Worm (Caenorhabditis elegans) whole organism, L4 larva: Measurements from ENCODE around the gene irk-2.

Experiments used
- D1046.2 ChIP-seq: fragments of 200-800 bp; sonication (Bioruptor generic); IDR thresholded peaks from 2 replicates; pipeline ENCODE4 v1.3.6; 2022; ENCODE audit warnings: missing genetic modification characterization, missing compliant biosample characterization
- F26F4.8 ChIP-seq: fragments of 200-800 bp; sonication (Bioruptor generic); conservative IDR thresholded peaks from 2 replicates; pipeline ENCODE4 v1.3.6; 2022; ENCODE audit warnings: missing genetic modification characterization, missing compliant biosample characterization
- F37D6.2 ChIP-seq: sonication (generic microtip); optimal IDR thresholded peaks from 2 replicates; lab custom pipeline; 2016; ENCODE audit warnings: mild to moderate bottlenecking, missing genetic modification characterization, missing compliant biosample characterization
- F49E8.2 ChIP-seq: sonication (generic microtip); optimal IDR thresholded peaks from 2 replicates; lab custom pipeline; 2016; ENCODE audit warnings: missing compliant biosample characterization, mild to moderate bottlenecking, missing genetic modification characterization, borderline replicate concordance
- Y48G9A.11 ChIP-seq: fragments of 200-800 bp; sonication (Bioruptor generic); IDR thresholded peaks from 2 replicates; pipeline ENCODE4 v1.3.6; 2022; ENCODE audit warnings: missing genetic modification reagents, missing genetic modification characterization, missing compliant biosample characterization
- aha-1 ChIP-seq: fragments of 150-350 bp; peaks from one replicate; lab custom pipeline; 2014; ENCODE audit warnings: missing biosample characterization, missing genetic modification characterization
- ama-1 ChIP-seq: fragments of 150-350 bp; optimal IDR thresholded peaks from 2 replicates; lab custom pipeline; 2014; ENCODE audit warnings: inconsistent platforms, mixed read lengths
- ceh-20 ChIP-seq: fragments of 200-800 bp; sonication (Bioruptor generic); IDR thresholded peaks from 2 replicates; pipeline ENCODE4 v1.3.6; 2022; ENCODE audit warnings: missing genetic modification reagents, missing genetic modification characterization, missing compliant biosample characterization
- ceh-62 ChIP-seq: sonication (generic microtip); optimal IDR thresholded peaks from 2 replicates; lab custom pipeline; 2017; ENCODE audit warnings: missing biosample characterization, missing genetic modification characterization
- ceh-82 ChIP-seq: sonication (generic microtip); optimal IDR thresholded peaks from 2 replicates; lab custom pipeline; 2017; ENCODE audit warnings: missing biosample characterization, missing genetic modification characterization
- cey-2 ChIP-seq: sonication (generic microtip); optimal IDR thresholded peaks from 3 replicates; lab custom pipeline; 2017; ENCODE audit warnings: missing genetic modification characterization, mild to moderate bottlenecking, missing compliant biosample characterization, antibody characterized with exemption, borderline replicate concordance; ENCODE audit not compliant: insufficient read depth
- ctbp-1 ChIP-seq: fragments of 200-800 bp; sonication (Bioruptor generic); IDR thresholded peaks from 2 replicates; pipeline ENCODE4 v1.3.6; 2022; ENCODE audit warnings: missing genetic modification reagents, missing genetic modification characterization, missing compliant biosample characterization
- daf-16 ChIP-seq, 3 experiments: sonication (generic microtip); optimal IDR thresholded peaks; 2 replicates each; lab custom pipeline; 2016 to 2017; ENCODE audit warnings: missing genetic modification characterization in 3 of 3, missing genetic modification reagents in 3 of 3, mild to moderate bottlenecking in 2 of 3, missing compliant biosample characterization in 2 of 3, missing biosample characterization in 1 of 3, moderate library complexity in 1 of 3
- daf-8 ChIP-seq: fragments of 200-800 bp; sonication (Bioruptor generic); IDR thresholded peaks from 2 replicates; pipeline ENCODE4 v1.3.6; 2022; ENCODE audit warnings: missing genetic modification characterization, missing compliant biosample characterization
- dmd-6 ChIP-seq: fragments of 200-800 bp; sonication (Bioruptor generic); IDR thresholded peaks from 2 replicates; pipeline ENCODE4 v1.3.6; 2022; ENCODE audit warnings: missing genetic modification reagents, missing genetic modification characterization, missing compliant biosample characterization
- dmd-8 ChIP-seq: fragments of 200-800 bp; sonication (Bioruptor generic); IDR thresholded peaks from 2 replicates; pipeline ENCODE4 v1.3.6; 2022; ENCODE audit warnings: missing genetic modification characterization, missing compliant biosample characterization
- duxl-1 ChIP-seq: sonication (generic microtip); optimal IDR thresholded peaks from 2 replicates; lab custom pipeline; 2016; ENCODE audit warnings: mild to moderate bottlenecking, missing genetic modification characterization, moderate library complexity, missing compliant biosample characterization; ENCODE audit not compliant: poor library complexity
- dve-1 ChIP-seq: sonication (generic microtip); optimal IDR thresholded peaks from 2 replicates; lab custom pipeline; 2017; ENCODE audit warnings: antibody characterized with exemption, mild to moderate bottlenecking, missing genetic modification characterization, missing compliant biosample characterization; ENCODE audit not compliant: insufficient read depth
- hmg-1.1 ChIP-seq: fragments of 200-800 bp; sonication (Bioruptor generic); IDR thresholded peaks from 2 replicates; pipeline ENCODE4 v1.3.6; 2022; ENCODE audit warnings: missing genetic modification reagents, missing genetic modification characterization, missing compliant biosample characterization
- jun-1 ChIP-seq: fragments of 150-350 bp; optimal IDR thresholded peaks from 2 replicates; lab custom pipeline; 2014; ENCODE audit warnings: missing biosample characterization, missing genetic modification reagents, missing genetic modification characterization
- lin-13 ChIP-seq: fragments of 150-350 bp; optimal IDR thresholded peaks from 2 replicates; lab custom pipeline; 2014; ENCODE audit warnings: missing biosample characterization, missing genetic modification reagents, missing genetic modification characterization
- lin-38 ChIP-seq: fragments of 200-800 bp; sonication (Bioruptor generic); IDR thresholded peaks from 2 replicates; pipeline ENCODE4 v1.3.6; 2022; ENCODE audit warnings: missing genetic modification reagents, missing genetic modification characterization, missing compliant biosample characterization
- lin-39 ChIP-seq: fragments of 150-350 bp; optimal IDR thresholded peaks from 2 replicates; lab custom pipeline; 2014; ENCODE audit warnings: missing biosample characterization, missing genetic modification reagents, missing genetic modification characterization
- mep-1 ChIP-seq: fragments of 150-350 bp; sonication (generic microtip); optimal IDR thresholded peaks from 3 replicates; lab custom pipeline; 2014; ENCODE audit warnings: missing biosample characterization, missing genetic modification characterization
- mxl-3 ChIP-seq: fragments of 200-800 bp; sonication (Bioruptor generic); optimal IDR thresholded peaks from 2 replicates; lab custom pipeline; 2018; ENCODE audit warnings: mild to moderate bottlenecking, missing genetic modification characterization, missing compliant biosample characterization
- pqm-1 ChIP-seq: sonication (generic microtip); optimal IDR thresholded peaks from 2 replicates; lab custom pipeline; 2017; ENCODE audit warnings: missing biosample characterization, missing genetic modification characterization
- rbr-2 ChIP-seq: sonication (generic microtip); optimal IDR thresholded peaks from 2 replicates; lab custom pipeline; 2016; ENCODE audit warnings: missing genotype, missing genetic modification characterization, missing compliant biosample characterization
- skn-1 ChIP-seq: fragments of 150-350 bp; optimal IDR thresholded peaks from 2 replicates; lab custom pipeline; 2014; ENCODE audit warnings: missing biosample characterization, missing genetic modification characterization
- snpc-4 ChIP-seq: fragments of 150-350 bp; optimal IDR thresholded peaks from 2 replicates; lab custom pipeline; 2014; ENCODE audit warnings: missing biosample characterization, missing genetic modification characterization
- spr-1 ChIP-seq: sonication (generic microtip); optimal IDR thresholded peaks from 2 replicates; lab custom pipeline; 2016; ENCODE audit warnings: mild to moderate bottlenecking, missing genetic modification characterization, missing compliant biosample characterization
- tag-97 ChIP-seq: fragments of 200-800 bp; sonication (Bioruptor generic); IDR thresholded peaks from 2 replicates; pipeline ENCODE4 v1.3.6; 2022; ENCODE audit warnings: missing genetic modification characterization, missing compliant biosample characterization
- unc-130 ChIP-seq: sonication (generic microtip); optimal IDR thresholded peaks from 2 replicates; lab custom pipeline; 2016; ENCODE audit warnings: missing genetic modification reagents, missing genetic modification characterization, missing compliant biosample characterization
- unc-62 ChIP-seq, 3 experiments: fragments of 150-350 bp in 1 of 3; sonication (generic microtip); optimal IDR thresholded peaks in 2 of 3; peaks in 1 of 3; 1 replicate in 1 of 3; 2 replicates in 2 of 3; lab custom pipeline; 2014 to 2017; ENCODE audit warnings: missing biosample characterization in 3 of 3, missing genetic modification characterization in 3 of 3, missing genetic modification reagents in 3 of 3, missing genotype in 1 of 3
- zag-1 ChIP-seq: fragments of 150-350 bp; optimal IDR thresholded peaks from 2 replicates; lab custom pipeline; 2014; ENCODE audit warnings: missing biosample characterization, missing genetic modification characterization
- zfp-3 ChIP-seq: fragments of 200-800 bp; sonication (Bioruptor generic); conservative IDR thresholded peaks from 2 replicates; pipeline ENCODE4 v1.3.6; 2022; ENCODE audit warnings: missing genetic modification reagents, missing genetic modification characterization, missing compliant biosample characterization
- zip-2 ChIP-seq: fragments of 150-350 bp; optimal IDR thresholded peaks from 2 replicates; lab custom pipeline; 2014; ENCODE audit warnings: missing biosample characterization, missing genetic modification characterization
- ztf-7 ChIP-seq: fragments of 150-350 bp; optimal IDR thresholded peaks from 2 replicates; lab custom pipeline; 2014; ENCODE audit warnings: missing biosample characterization, missing genetic modification characterization

irk-2 gene

ce11 chrX:759634-760033 lies 45.3 kb upstream of the irk-2 start, which contains the start of gene aex-3:
Gene aex-3 (minus strand): TSS chrX:759734.
- TF ChIP-seq Y48G9A.11 (GFP tag; lab: Robert Waterston, UW) (no peak), zag-1 (tag; lab: Kevin White, UChicago) (no peak), ztf-7 (tag; lab: Kevin White, UChicago) (no peak)

ce11 chrX:748319-748718 lies 34.0 kb upstream of the irk-2 start:
- TF ChIP-seq aha-1 (peak; percentile 88), tag-97 (no peak), unc-62 (GFP tag; optimal IDR thresholded peaks at IDR 0.05 in 1 of 2; lab: Kevin White, UChicago) (peak in 1 of 2 experiments; percentile 57), unc-62 (tag; optimal IDR thresholded peaks at IDR 0.05; lab: Kevin White, UChicago) (no peak)

ce11 chrX:736989-737388 lies 22.7 kb upstream of the irk-2 start:
- no peak for TF ChIP-seq dmd-6

ce11 chrX:735572-735971 lies 21.3 kb upstream of the irk-2 start, which contains the start of gene npr-19:
Gene npr-19 (minus strand): TSS chrX:735672.
- no peak for TF ChIP-seq snpc-4
- TF ChIP-seq F49E8.2 (tag; lab: Kevin White, UChicago), result no peak
- TF ChIP-seq spr-1, result no peak
- TF ChIP-seq jun-1 (tag; lab: Kevin White, UChicago), result no peak
- no peak for TF ChIP-seq unc-130 (GFP tag; lab: Kevin White, UChicago)
- no peak for TF ChIP-seq dve-1 (tag; lab: Kevin White, UChicago)
- TF ChIP-seq zfp-3 (GFP tag; lab: Robert Waterston, UW), result no peak
- no peak for TF ChIP-seq daf-8 (GFP tag; lab: Robert Waterston, UW)
- no peak for TF ChIP-seq skn-1
- TF ChIP-seq dmd-8 (GFP tag; lab: Robert Waterston, UW), result no peak
- no peak for TF ChIP-seq lin-13 (GFP tag; lab: Kevin White, UChicago)
- no peak for TF ChIP-seq ctbp-1
- TF ChIP-seq rbr-2 (tag; lab: Kevin White, UChicago), result no peak
- TF ChIP-seq zip-2 (tag; lab: Kevin White, UChicago), result no peak
- TF ChIP-seq D1046.2 (GFP tag; lab: Robert Waterston, UW), result no peak
- TF ChIP-seq hmg-1.1 (GFP tag; lab: Robert Waterston, UW), result no peak
- no peak for TF ChIP-seq daf-16 (GFP tag; optimal IDR thresholded peaks at IDR 0.05; lab: Kevin White, UChicago)
- no peak for TF ChIP-seq daf-16 (tag; optimal IDR thresholded peaks at IDR 0.05; lab: Kevin White, UChicago)
- no peak for TF ChIP-seq lin-39
- no peak for TF ChIP-seq dmd-6

- TF ChIP-seq rbr-2 (tag; lab: Kevin White, UChicago) (no peak), ceh-20 (no peak), pqm-1 (no peak), ceh-62 (tag; lab: Kevin White, UChicago) (no peak), F37D6.2 (tag; lab: Kevin White, UChicago) (no peak), ama-1 (lab: Kevin White, UChicago) (no peak), mep-1 (tag; lab: Kevin White, UChicago) (no peak), cey-2 (tag; lab: Kevin White, UChicago) (no peak), F26F4.8 (no peak), duxl-1 (tag; lab: Kevin White, UChicago) (no peak), lin-38 (no peak), mxl-3 (GFP tag; lab: Kevin White, UChicago) (no peak), ceh-82 (tag; lab: Kevin White, UChicago) (no peak)
These were observed 14.8 kb upstream of the irk-2 start for ce11 chrX:729062-729461.
